Fruit fly (Drosophila melanogaster): ENCODE results near the gene CG43390.

CG43390 gene

DNA sequence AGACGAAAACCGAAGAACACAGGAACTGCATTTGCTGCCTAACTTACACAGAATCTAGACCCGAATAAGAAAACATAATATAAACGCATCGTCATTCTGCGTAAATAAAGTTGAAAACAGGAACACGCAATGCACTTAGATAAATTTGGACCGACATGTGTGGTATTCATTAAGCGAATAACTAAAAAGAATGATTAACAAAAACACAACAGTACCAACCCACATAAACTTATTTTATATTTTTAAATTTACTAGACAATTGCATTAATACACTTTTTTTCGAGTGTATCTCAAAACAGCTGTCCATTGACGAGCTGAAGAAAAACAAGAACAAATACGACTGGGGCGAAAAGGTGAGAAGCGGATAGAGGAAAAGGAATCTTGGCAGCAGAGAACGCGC, 25.4 kb downstream of the CG43390 start (continued):
- TF ChIP-seq CG17361 (GFP tag; IDR thresholded peaks at IDR 0.05), result peak; percentile 91
- TF ChIP-seq Oaz (GFP tag; IDR thresholded peaks at IDR 0.05), result no peak
- peak; percentile 40 for TF ChIP-seq Sry-β (GFP tag; optimal IDR thresholded peaks at IDR 0.05)
- no peak for TF ChIP-seq CG6175 (GFP tag; IDR thresholded peaks at IDR 0.05)
- TF ChIP-seq Dip3 (GFP tag; optimal IDR thresholded peaks at IDR 0.05), result no peak
- peak in 1 of 2 experiments; percentile 87 for TF ChIP-seq eve (GFP tag; optimal IDR thresholded peaks at IDR 0.05)
- peak; percentile 48 for TF ChIP-seq kay (GFP tag; optimal IDR thresholded peaks at IDR 0.05)
- TF ChIP-seq lmd (GFP tag; IDR thresholded peaks at IDR 0.05), result peak; percentile 72
- peak; percentile 51 for TF ChIP-seq HLH54F (GFP tag; optimal IDR thresholded peaks at IDR 0.05)
- TF ChIP-seq salm (tag; optimal IDR thresholded peaks at IDR 0.05), result peak; percentile 18
- TF ChIP-seq pb (GFP tag; optimal IDR thresholded peaks at IDR 0.05), result no peak
- TF ChIP-seq CG7839 (tag; optimal IDR thresholded peaks at IDR 0.05), result peak; percentile 85
- TF ChIP-seq NC2β (GFP tag; optimal IDR thresholded peaks at IDR 0.05), result peak; percentile 88
- TF ChIP-seq gt (GFP tag; IDR thresholded peaks at IDR 0.05), result no peak
- peak; percentile 68 for TF ChIP-seq CG14441 (GFP tag; IDR thresholded peaks at IDR 0.05)
- TF ChIP-seq CG33213 (GFP tag; optimal IDR thresholded peaks at IDR 0.05), result peak; percentile 64
- TF ChIP-seq Neu2 (GFP tag; optimal IDR thresholded peaks at IDR 0.05; ENCODE audit: borderline replicate concordance), result no peak
- TF ChIP-seq CG6254 (GFP tag; optimal IDR thresholded peaks at IDR 0.05), result peak; percentile 93
- no peak for TF ChIP-seq Dip2 (GFP tag; IDR thresholded peaks at IDR 0.05)
- TF ChIP-seq CG9797 (GFP tag; optimal IDR thresholded peaks at IDR 0.05), result peak; percentile 12
- TF ChIP-seq Poxn (GFP tag; IDR thresholded peaks at IDR 0.05), result no peak
- peak; percentile 42 for TF ChIP-seq CG8281 (tag; optimal IDR thresholded peaks at IDR 0.05)
- peak; percentile 61 for TF ChIP-seq CG3838 (GFP tag; optimal IDR thresholded peaks at IDR 0.05)
- peak; percentile 78 for TF ChIP-seq CG8359 (GFP tag; optimal IDR thresholded peaks at IDR 0.05; ENCODE audit: borderline replicate concordance)
- peak; percentile 78 for TF ChIP-seq CG2875 (GFP tag; optimal IDR thresholded peaks at IDR 0.05)
- TF ChIP-seq Rx (GFP tag; IDR thresholded peaks at IDR 0.05), result peak; percentile 56; the same call in 1 of the 2 replicates
- no peak for TF ChIP-seq chinmo (GFP tag; IDR thresholded peaks at IDR 0.05; ENCODE audit: partially characterized antibody)
- no peak for TF ChIP-seq wdn (GFP tag; IDR thresholded peaks at IDR 0.05)
- 0 out of 2 replicates have a peak, but pooled peaks have one; percentile 32 for TF ChIP-seq CG43689 (GFP tag; IDR thresholded peaks at IDR 0.05)
- TF ChIP-seq CG10366 (GFP tag; IDR thresholded peaks at IDR 0.05), result peak; percentile 73
- 0 out of 2 replicates have a peak, but pooled peaks have one; percentile 15 for TF ChIP-seq CG3847 (GFP tag; IDR thresholded peaks at IDR 0.05)
- peak; percentile 90 for TF ChIP-seq CG4404 (GFP tag; IDR thresholded peaks at IDR 0.05)
- TF ChIP-seq shn (GFP tag; optimal IDR thresholded peaks at IDR 0.05), result peak; percentile 54
- peak; percentile 83 for TF ChIP-seq CG17328 (GFP tag; IDR thresholded peaks at IDR 0.05)
- peak; percentile 85 for TF ChIP-seq tin (GFP tag; optimal IDR thresholded peaks at IDR 0.05)
- TF ChIP-seq sna (GFP tag; IDR thresholded peaks at IDR 0.05; ENCODE audit: partially characterized antibody), result no peak
- TF ChIP-seq HLH4C (GFP tag; IDR thresholded peaks at IDR 0.05; ENCODE audit: partially characterized antibody), result no peak
- TF ChIP-seq Atf6 (GFP tag; IDR thresholded peaks at IDR 0.05), result peak; percentile 45; the same call in 1 of the 2 replicates
- TF ChIP-seq cwo (GFP tag; optimal IDR thresholded peaks at IDR 0.05), result peak; percentile 1
- peak; percentile 4 for TF ChIP-seq CG31365 (tag; optimal IDR thresholded peaks at IDR 0.05)
- TF ChIP-seq CG10267 (tag; optimal IDR thresholded peaks at IDR 0.05), result peak; percentile 90
- TF ChIP-seq Abd-B (GFP tag; optimal IDR thresholded peaks at IDR 0.05), result peak; percentile 84
- TF ChIP-seq dpn (GFP tag; optimal IDR thresholded peaks at IDR 0.05), result peak; percentile 70 to 80
- no peak for TF ChIP-seq CG2199 (GFP tag; IDR thresholded peaks at IDR 0.05)
- peak; percentile 71 for TF ChIP-seq CG12219 (GFP tag; optimal IDR thresholded peaks at IDR 0.05)
- TF ChIP-seq Aef1 (GFP tag; IDR thresholded peaks at IDR 0.05), result peak; percentile 36; the same call in 1 of the 3 replicates
- TF ChIP-seq chn (GFP tag; optimal IDR thresholded peaks at IDR 0.05), result peak; percentile 88
- TF ChIP-seq ap (GFP tag; IDR thresholded peaks at IDR 0.05), result peak; percentile 68; the same call in 1 of the 2 replicates
- TF ChIP-seq zen2 (GFP tag; IDR thresholded peaks at IDR 0.05; ENCODE audit: partially characterized antibody), result no peak
- TF ChIP-seq CG13775 (GFP tag; optimal IDR thresholded peaks at IDR 0.05), result peak; percentile 82
- TF ChIP-seq CG1832 (GFP tag; optimal IDR thresholded peaks at IDR 0.05), result no peak
